Worm (Caenorhabditis elegans): Measurements from ENCODE around the gene T24A6.1.

ce11 chrV:3551765-3552164 lies 7.1 kb upstream of the T24A6.1 start, which contains the start of gene grl-28:
- no peak for TF ChIP-seq nhr-28 (tag; optimal IDR thresholded peaks at IDR 0.05)
- TF ChIP-seq mab-5 (tag; optimal IDR thresholded peaks at IDR 0.05), result no peak
- no peak for TF ChIP-seq pha-4 (tag; optimal IDR thresholded peaks at IDR 0.05)
- TF ChIP-seq snpc-4 (tag; optimal IDR thresholded peaks at IDR 0.05), result no peak
- no peak for TF ChIP-seq ztf-11 (tag; optimal IDR thresholded peaks at IDR 0.05)

Data from whole organism, mixed stage, embryonic.